Worm (Caenorhabditis elegans) whole organism, L2 larva: Measurements from ENCODE around the gene F19F10.1.

Experiments used
- ZK546.5 ChIP-seq: sonication (generic microtip); optimal IDR thresholded peaks from 2 replicates; lab custom pipeline; 2017; ENCODE audit warnings: missing biosample characterization, missing genetic modification characterization
- ama-1 ChIP-seq: fragments of 150-350 bp; optimal IDR thresholded peaks from 2 replicates; lab custom pipeline; 2018; ENCODE audit warnings: inconsistent platforms
- elt-1 ChIP-seq: fragments of 150-350 bp; optimal IDR thresholded peaks from 2 replicates; lab custom pipeline; 2014; ENCODE audit warnings: missing biosample characterization, missing genetic modification characterization
- lin-13 ChIP-seq: fragments of 150-350 bp; optimal IDR thresholded peaks from 2 replicates; lab custom pipeline; 2014; ENCODE audit warnings: missing biosample characterization, missing genetic modification reagents, missing genetic modification characterization
- mab-5 ChIP-seq: fragments of 150-350 bp; optimal IDR thresholded peaks from 2 replicates; lab custom pipeline; 2014; ENCODE audit warnings: missing biosample characterization, missing genetic modification characterization
- mdl-1 ChIP-seq, 2 experiments: fragments of 150-350 bp in 1 of 2; sonication (generic microtip) in 1 of 2; optimal IDR thresholded peaks; 2 replicates each; lab custom pipeline; 2017; ENCODE audit warnings: missing biosample characterization in 2 of 2, missing genetic modification characterization in 2 of 2
- nhr-237 ChIP-seq: fragments of 150-350 bp; optimal IDR thresholded peaks from 2 replicates; lab custom pipeline; 2014; ENCODE audit warnings: missing biosample characterization, missing genetic modification characterization
- nhr-25 ChIP-seq: fragments of 150-350 bp; sonication (generic microtip); optimal IDR thresholded peaks from 3 replicates; lab custom pipeline; 2014; ENCODE audit warnings: missing biosample characterization, missing genetic modification characterization
- unc-39 ChIP-seq: fragments of 150-350 bp; optimal IDR thresholded peaks from 2 replicates; lab custom pipeline; 2014; ENCODE audit warnings: missing biosample characterization, missing genetic modification characterization
- zag-1 ChIP-seq: fragments of 150-350 bp; optimal IDR thresholded peaks from 2 replicates; lab custom pipeline; 2014; ENCODE audit warnings: missing biosample characterization, missing genetic modification characterization
- ztf-11 ChIP-seq: sonication (generic microtip); optimal IDR thresholded peaks from 2 replicates; lab custom pipeline; 2017; ENCODE audit warnings: missing biosample characterization, missing genetic modification characterization

ce11 chrV:7522279-7522678 lies 40.8 kb upstream of the F19F10.1 start, which contains the start of gene C54F6.15:
- TF ChIP-seq ztf-11 (tag; lab: Kevin White, UChicago) (no peak), unc-39 (no peak), ZK546.5 (tag; lab: Kevin White, UChicago) (no peak), mab-5 (tag; lab: Kevin White, UChicago) (no peak), nhr-237 (tag; lab: Kevin White, UChicago) (no peak), nhr-25 (tag; lab: Kevin White, UChicago) (no peak), mdl-1 (tag; optimal IDR thresholded peaks at IDR 0.05; lab: Kevin White, UChicago) (no peak), elt-1 (tag; lab: Kevin White, UChicago) (no peak), zag-1 (no peak), lin-13 (no peak), ama-1 (no peak)
